Worm (Caenorhabditis elegans) whole organism, mixed stage, embryonic: ENCODE data around the gene lips-12.
A peak's percentile ranks its signal among the peaks of the same experiment; 100 is the strongest.

Experiments used
- M03D4.4 ChIP-seq: sonication (generic microtip); optimal IDR thresholded peaks from 2 replicates; lab custom pipeline; 2017; ENCODE audit warnings: mild to moderate bottlenecking, missing genetic modification characterization, missing compliant biosample characterization
- bed-3 ChIP-seq: fragments of 200-800 bp; sonication (Bioruptor generic); optimal IDR thresholded peaks from 3 replicates; lab custom pipeline; 2018; ENCODE audit warnings: mild to moderate bottlenecking, missing genetic modification characterization, moderate library complexity, missing compliant biosample characterization
- blmp-1 ChIP-seq: fragments of 150-350 bp; optimal IDR thresholded peaks from 2 replicates; lab custom pipeline; 2014; ENCODE audit warnings: missing biosample characterization, missing genetic modification characterization
- ceh-39 ChIP-seq: fragments of 150-350 bp; optimal IDR thresholded peaks from 2 replicates; lab custom pipeline; 2014; ENCODE audit warnings: missing biosample characterization, missing genetic modification characterization
- ceh-43 ChIP-seq: fragments of 200-800 bp; sonication (Bioruptor generic); optimal IDR thresholded peaks from 2 replicates; lab custom pipeline; 2018; ENCODE audit warnings: mild to moderate bottlenecking, missing genetic modification characterization, moderate library complexity, missing compliant biosample characterization
- ceh-83 ChIP-seq: fragments of 200-800 bp; sonication (Bioruptor generic); optimal IDR thresholded peaks from 2 replicates; lab custom pipeline; 2018; ENCODE audit warnings: mild to moderate bottlenecking, missing genetic modification characterization, missing compliant biosample characterization
- ces-1 ChIP-seq: fragments of 150-350 bp; optimal IDR thresholded peaks from 2 replicates; lab custom pipeline; 2014; ENCODE audit warnings: missing biosample characterization, missing genetic modification reagents, missing genetic modification characterization
- cnd-1 ChIP-seq: fragments of 200-800 bp; sonication (Bioruptor generic); optimal IDR thresholded peaks from 2 replicates; lab custom pipeline; 2018; ENCODE audit warnings: mild to moderate bottlenecking, missing genetic modification characterization, missing compliant biosample characterization
- drap-1 ChIP-seq: fragments of 200-800 bp; sonication (Bioruptor generic); optimal IDR thresholded peaks from 3 replicates; lab custom pipeline; 2018; ENCODE audit warnings: mild to moderate bottlenecking, missing genetic modification characterization, missing compliant biosample characterization
- elt-1 ChIP-seq: sonication (generic microtip); optimal IDR thresholded peaks from 2 replicates; lab custom pipeline; 2017; ENCODE audit warnings: missing genetic modification characterization, mild to moderate bottlenecking, missing compliant biosample characterization, antibody characterized with exemption, moderate library complexity, borderline replicate concordance; ENCODE audit not compliant: insufficient read depth
- elt-3 ChIP-seq: fragments of 150-350 bp; optimal IDR thresholded peaks from 2 replicates; lab custom pipeline; 2014; ENCODE audit warnings: missing biosample characterization, missing genetic modification characterization
- flh-1 ChIP-seq: fragments of 200-800 bp; sonication (Bioruptor generic); optimal IDR thresholded peaks from 2 replicates; lab custom pipeline; 2018; ENCODE audit warnings: mild to moderate bottlenecking, missing genetic modification characterization, moderate library complexity, missing compliant biosample characterization
- ham-2 ChIP-seq: fragments of 200-800 bp; sonication (Bioruptor generic); optimal IDR thresholded peaks from 2 replicates; lab custom pipeline; 2018; ENCODE audit warnings: mild to moderate bottlenecking, missing genetic modification characterization, missing compliant biosample characterization
- hlh-1 ChIP-seq: fragments of 150-350 bp; optimal IDR thresholded peaks from 2 replicates; lab custom pipeline; 2014; ENCODE audit warnings: missing biosample characterization, missing genetic modification reagents, missing genetic modification characterization
- lin-13 ChIP-seq: fragments of 150-350 bp; optimal IDR thresholded peaks from 2 replicates; lab custom pipeline; 2014; ENCODE audit warnings: missing biosample characterization, missing genetic modification characterization
- lin-32 ChIP-seq: fragments of 200-800 bp; sonication (Bioruptor generic); optimal IDR thresholded peaks from 2 replicates; lab custom pipeline; 2018; ENCODE audit warnings: mild to moderate bottlenecking, missing genetic modification characterization, missing compliant biosample characterization
- lsy-2 ChIP-seq: fragments of 150-350 bp; optimal IDR thresholded peaks from 2 replicates; lab custom pipeline; 2014; ENCODE audit warnings: missing biosample characterization, missing genetic modification characterization
- mab-5 ChIP-seq: fragments of 150-350 bp; optimal IDR thresholded peaks from 2 replicates; lab custom pipeline; 2014; ENCODE audit warnings: missing biosample characterization, missing genetic modification characterization
- mep-1 ChIP-seq: fragments of 150-350 bp; optimal IDR thresholded peaks from 2 replicates; lab custom pipeline; 2017; ENCODE audit warnings: missing biosample characterization, missing genetic modification reagents, missing genetic modification characterization, inconsistent platforms
- mls-2 ChIP-seq: sonication (generic microtip); optimal IDR thresholded peaks from 2 replicates; lab custom pipeline; 2016; ENCODE audit warnings: mild to moderate bottlenecking, missing genetic modification characterization, moderate library complexity, missing compliant biosample characterization
- nhr-12 ChIP-seq: fragments of 150-350 bp; optimal IDR thresholded peaks from 2 replicates; lab custom pipeline; 2014; ENCODE audit warnings: missing biosample characterization, missing genetic modification characterization
- nhr-2 ChIP-seq: fragments of 150-350 bp; optimal IDR thresholded peaks from 2 replicates; lab custom pipeline; 2014; ENCODE audit warnings: missing biosample characterization, missing genetic modification characterization
- nhr-28 ChIP-seq: fragments of 150-350 bp; optimal IDR thresholded peaks from 2 replicates; lab custom pipeline; 2014; ENCODE audit warnings: missing biosample characterization, missing genetic modification characterization
- pha-4 ChIP-seq: fragments of 150-350 bp; optimal IDR thresholded peaks from 2 replicates; lab custom pipeline; 2018; ENCODE audit warnings: missing biosample characterization, missing genetic modification reagents, missing genetic modification characterization
- sem-2 ChIP-seq: fragments of 200-800 bp; sonication (Bioruptor generic); optimal IDR thresholded peaks from 2 replicates; lab custom pipeline; 2018; ENCODE audit warnings: mild to moderate bottlenecking, missing genetic modification characterization, missing compliant biosample characterization
- tbx-8 ChIP-seq: fragments of 200-800 bp; sonication (Bioruptor generic); optimal IDR thresholded peaks from 2 replicates; lab custom pipeline; 2018; ENCODE audit warnings: mild to moderate bottlenecking, missing genetic modification characterization, moderate library complexity, missing compliant biosample characterization
- unc-120 ChIP-seq: sonication (generic microtip); optimal IDR thresholded peaks from 2 replicates; lab custom pipeline; 2017; ENCODE audit warnings: missing genetic modification characterization, missing compliant biosample characterization; ENCODE audit not compliant: poor library complexity, severe bottlenecking
- unc-39 ChIP-seq: fragments of 150-350 bp; optimal IDR thresholded peaks from 2 replicates; lab custom pipeline; 2014; ENCODE audit warnings: missing biosample characterization, missing genetic modification characterization
- unc-62 ChIP-seq: fragments of 150-350 bp; optimal IDR thresholded peaks from 2 replicates; lab custom pipeline; 2014; ENCODE audit warnings: missing biosample characterization, missing genetic modification reagents, missing genetic modification characterization
- zip-8 ChIP-seq: fragments of 150-350 bp; optimal IDR thresholded peaks from 2 replicates; lab custom pipeline; 2014; ENCODE audit warnings: missing biosample characterization, missing genetic modification characterization
- ztf-11 ChIP-seq: fragments of 150-350 bp; optimal IDR thresholded peaks from 2 replicates; lab custom pipeline; 2014; ENCODE audit warnings: missing biosample characterization, missing genetic modification characterization

Gene lips-12

ce11 chrII:1075424-1075823 is 38.6 kb downstream of the lips-12 start, which contains the start of gene K02E7.11:
Gene K02E7.11, minus strand, starts transcription at chrII:1075524.
- no peak for TF ChIP-seq nhr-12 (tag; lab: Kevin White, UChicago)
- TF ChIP-seq zip-8 (tag; lab: Kevin White, UChicago), result no peak
- TF ChIP-seq bed-3, result no peak
- TF ChIP-seq ceh-83 (GFP tag; lab: Kevin White, UChicago), result no peak
- no peak for TF ChIP-seq M03D4.4 (tag; lab: Kevin White, UChicago)
- no peak for TF ChIP-seq mls-2 (tag; lab: Kevin White, UChicago)
- TF ChIP-seq, all 35 proteins: peak for 0

- TF ChIP-seq drap-1, result no peak
- TF ChIP-seq mep-1 (tag; lab: Kevin White, UChicago), result no peak
- no peak for TF ChIP-seq mls-2 (tag; lab: Kevin White, UChicago)
- no peak for TF ChIP-seq flh-1
- TF ChIP-seq ceh-39 (tag; lab: Kevin White, UChicago), result no peak
- no peak for TF ChIP-seq lin-32 (GFP tag; lab: Kevin White, UChicago)
- TF ChIP-seq lin-13 (tag; lab: Kevin White, UChicago), result no peak
- TF ChIP-seq sem-2, result no peak
- no peak for TF ChIP-seq bed-3
- TF ChIP-seq tbx-8 (GFP tag; lab: Kevin White, UChicago), result no peak
- no peak for TF ChIP-seq pha-4
- TF ChIP-seq blmp-1 (tag; lab: Kevin White, UChicago), result no peak
- no peak for TF ChIP-seq elt-3 (tag; lab: Kevin White, UChicago)
- TF ChIP-seq unc-39 (tag; lab: Kevin White, UChicago), result no peak
- no peak for TF ChIP-seq hlh-1
- no peak for TF ChIP-seq ceh-43 (GFP tag; lab: Kevin White, UChicago)
- TF ChIP-seq ces-1 (GFP tag; lab: Kevin White, UChicago), result no peak
These were observed 41.9 kb downstream of the lips-12 start, which contains the start of gene K02E7.4 for ce11 chrII:1072106-1072505. Gene K02E7.4, plus strand, starts transcription at chrII:1072406.

ce11 chrII:1071432-1071831 is 42.6 kb downstream of the lips-12 start:
- peak; percentile 61 for TF ChIP-seq lsy-2 (tag; lab: Kevin White, UChicago)
- no peak for TF ChIP-seq lin-32 (GFP tag; lab: Kevin White, UChicago)

- no peak for TF ChIP-seq mab-5 (tag; lab: Kevin White, UChicago)
- TF ChIP-seq ham-2 (GFP tag; lab: Kevin White, UChicago), result no peak
- no peak for TF ChIP-seq ceh-43 (GFP tag; lab: Kevin White, UChicago)
- no peak for TF ChIP-seq bed-3
- TF ChIP-seq unc-62, result no peak
- no peak for TF ChIP-seq mls-2 (tag; lab: Kevin White, UChicago)
- TF ChIP-seq nhr-2 (tag; lab: Kevin White, UChicago), result no peak
- no peak for TF ChIP-seq ceh-39 (tag; lab: Kevin White, UChicago)
- TF ChIP-seq nhr-12 (tag; lab: Kevin White, UChicago), result no peak
- TF ChIP-seq hlh-1, result no peak
- no peak for TF ChIP-seq lsy-2 (tag; lab: Kevin White, UChicago)
These were observed 43.2 kb downstream of the lips-12 start, which contains the start of gene K02E7.12 for ce11 chrII:1070875-1071274. Gene K02E7.12, plus strand, starts transcription at chrII:1071175.

- TF ChIP-seq ceh-39 (tag; lab: Kevin White, UChicago) (no peak), blmp-1 (tag; lab: Kevin White, UChicago) (no peak), nhr-12 (tag; lab: Kevin White, UChicago) (no peak), unc-62 (no peak), hlh-1 (no peak)
These were observed 47.1 kb downstream of the lips-12 start, which contains the start of gene K02E7.10 for ce11 chrII:1066907-1067306. Gene K02E7.10, minus strand, starts transcription at chrII:1067007.

- TF ChIP-seq unc-62 (no peak), lin-13 (tag; lab: Kevin White, UChicago) (no peak), drap-1 (no peak), nhr-12 (tag; lab: Kevin White, UChicago) (no peak), cnd-1 (tag; lab: Kevin White, UChicago) (no peak), elt-1 (tag; lab: Kevin White, UChicago) (no peak), pha-4 (no peak), sem-2 (no peak), ceh-83 (GFP tag; lab: Kevin White, UChicago) (no peak), flh-1 (no peak), ham-2 (GFP tag; lab: Kevin White, UChicago) (no peak), blmp-1 (tag; lab: Kevin White, UChicago) (no peak), ztf-11 (tag; lab: Kevin White, UChicago) (no peak), nhr-28 (tag; lab: Kevin White, UChicago) (no peak), unc-120 (tag; lab: Kevin White, UChicago) (no peak), ceh-39 (tag; lab: Kevin White, UChicago) (no peak), mab-5 (tag; lab: Kevin White, UChicago) (no peak)
- TF ChIP-seq, all 35 proteins: peak for 0
These were observed 50.1 kb downstream of the lips-12 start for ce11 chrII:1063926-1064325.
